Fruit fly (Drosophila melanogaster) Kc167 (cell line): ENCODE measurements around the gene Sap47.

Experiments
- Myc ChIP-seq: fragments of >200 bp; optimal IDR thresholded peaks from 2 replicates; lab custom pipeline; 2017; ENCODE audit warnings: missing external identifiers
- Sin3A ChIP-seq: fragments of >200 bp; optimal IDR thresholded peaks from 2 replicates; lab custom pipeline; 2018; ENCODE audit warnings: missing external identifiers
- h ChIP-seq: fragments of >200 bp; optimal IDR thresholded peaks from 3 replicates; lab custom pipeline; 2018; ENCODE audit warnings: missing external identifiers
- insv ChIP-seq: fragments of >200 bp; optimal IDR thresholded peaks from 3 replicates; lab custom pipeline; 2018; ENCODE audit warnings: missing external identifiers
- psq ChIP-seq: fragments of >200 bp; optimal IDR thresholded peaks from 2 replicates; lab custom pipeline; 2017; ENCODE audit warnings: missing external identifiers

- TF ChIP-seq h (lab: Kevin White, UChicago) (no peak), psq (lab: Kevin White, UChicago) (no peak), Sin3A (lab: Kevin White, UChicago) (no peak), Myc (lab: Kevin White, UChicago) (no peak), insv (lab: Kevin White, UChicago) (no peak)
Observed at dm6 chr3R:15972298-15972978, 37.5 kb downstream of the Sap47 start, which contains the start of gene mor.
